Worm (Caenorhabditis elegans) whole organism, young adult: ENCODE data around the gene srh-71.

Source experiments
- athp-1 ChIP-seq: sonication (generic microtip); optimal IDR thresholded peaks from 2 replicates; lab custom pipeline; 2017; ENCODE audit warnings: mild to moderate bottlenecking, missing genetic modification characterization, missing compliant biosample characterization
- hmg-1.2 ChIP-seq: fragments of 200-800 bp; sonication (Bioruptor generic); IDR thresholded peaks from 2 replicates; pipeline ENCODE4 v1.3.6; 2022; ENCODE audit warnings: missing genetic modification reagents, missing genetic modification characterization, missing compliant biosample characterization
- lin-54 ChIP-seq: fragments of 200-800 bp; sonication (Bioruptor generic); optimal IDR thresholded peaks from 2 replicates; lab custom pipeline; 2018; ENCODE audit warnings: mild to moderate bottlenecking, missing genetic modification characterization, missing compliant biosample characterization
- pha-4 ChIP-seq: fragments of 150-350 bp; sonication (generic microtip); optimal IDR thresholded peaks from 2 replicates; lab custom pipeline; 2014; ENCODE audit warnings: missing biosample characterization, missing genetic modification reagents, missing genetic modification characterization
- sptf-2 ChIP-seq: fragments of 200-800 bp; sonication (Bioruptor generic); optimal IDR thresholded peaks from 2 replicates; lab custom pipeline; 2018; ENCODE audit warnings: mild to moderate bottlenecking, missing genetic modification characterization, missing compliant biosample characterization
- tbp1 ChIP-seq: fragments of 200-800 bp; sonication (Bioruptor generic); optimal IDR thresholded peaks from 2 replicates; lab custom pipeline; 2018; ENCODE audit warnings: mild to moderate bottlenecking, missing genetic modification characterization, missing compliant biosample characterization
- unc-62 ChIP-seq: fragments of 150-350 bp; optimal IDR thresholded peaks from 2 replicates; lab custom pipeline; 2014; ENCODE audit warnings: missing biosample characterization, missing genetic modification reagents, missing genetic modification characterization

- no peak for TF ChIP-seq sptf-2 (GFP tag; lab: Kevin White, UChicago)
- TF ChIP-seq tbp1 (GFP tag; lab: Kevin White, UChicago): no peak
- no peak for TF ChIP-seq unc-62 (GFP tag; lab: Kevin White, UChicago)
- no peak for TF ChIP-seq pha-4 (tag; lab: Kevin White, UChicago)
- TF ChIP-seq athp-1 (tag; lab: Kevin White, UChicago): no peak
- no peak for TF ChIP-seq lin-54 (GFP tag; lab: Kevin White, UChicago)
- TF ChIP-seq hmg-1.2 (GFP tag; lab: Robert Waterston, UW): no peak
Observed at ce11 chrII:3137804-3138203, 14.5 kb downstream of the srh-71 start, which contains the start of gene sri-54.
